Worm (Caenorhabditis elegans) whole organism, L2 larva: ENCODE data around the gene C28A5.2.

Experiments used
- C34F6.9 ChIP-seq: fragments of 150-350 bp; optimal IDR thresholded peaks from 2 replicates; lab custom pipeline; 2014; ENCODE audit warnings: missing biosample characterization, missing genetic modification characterization
- F13H6.1 ChIP-seq: sonication (generic microtip); optimal IDR thresholded peaks from 2 replicates; lab custom pipeline; 2016; ENCODE audit warnings: missing genetic modification characterization, missing compliant biosample characterization
- R02D3.7 ChIP-seq: fragments of 150-350 bp; optimal IDR thresholded peaks from 2 replicates; lab custom pipeline; 2014; ENCODE audit warnings: missing biosample characterization, missing genetic modification characterization
- ZK546.5 ChIP-seq: sonication (generic microtip); optimal IDR thresholded peaks from 2 replicates; lab custom pipeline; 2017; ENCODE audit warnings: missing biosample characterization, missing genetic modification characterization
- alr-1 ChIP-seq: fragments of 150-350 bp; optimal IDR thresholded peaks from 2 replicates; lab custom pipeline; 2014; ENCODE audit warnings: missing biosample characterization, missing genetic modification characterization
- aly-2 ChIP-seq: fragments of 150-350 bp; optimal IDR thresholded peaks from 2 replicates; lab custom pipeline; 2014; ENCODE audit warnings: missing biosample characterization, missing genetic modification characterization
- ama-1 ChIP-seq: fragments of 150-350 bp; optimal IDR thresholded peaks from 2 replicates; lab custom pipeline; 2018; ENCODE audit warnings: inconsistent platforms
- blmp-1 ChIP-seq: sonication (generic microtip); optimal IDR thresholded peaks from 2 replicates; lab custom pipeline; 2017; ENCODE audit warnings: missing genetic modification characterization, mild to moderate bottlenecking, missing compliant biosample characterization, antibody characterized with exemption, moderate library complexity; ENCODE audit not compliant: insufficient read depth
- ceh-16 ChIP-seq: fragments of 150-350 bp; optimal IDR thresholded peaks from 2 replicates; lab custom pipeline; 2014; ENCODE audit warnings: missing biosample characterization, missing genetic modification characterization
- ceh-82 ChIP-seq: fragments of 150-350 bp; optimal IDR thresholded peaks from 2 replicates; lab custom pipeline; 2014; ENCODE audit warnings: missing biosample characterization, missing genetic modification characterization
- crh-2 ChIP-seq: sonication (generic microtip); optimal IDR thresholded peaks from 2 replicates; lab custom pipeline; 2017; ENCODE audit warnings: missing biosample characterization, missing genetic modification characterization
- dmd-4 ChIP-seq: sonication (generic microtip); optimal IDR thresholded peaks from 2 replicates; lab custom pipeline; 2017; ENCODE audit warnings: missing biosample characterization, missing genetic modification characterization
- egl-27 ChIP-seq: sonication (generic microtip); optimal IDR thresholded peaks from 3 replicates; lab custom pipeline; 2017; ENCODE audit warnings: missing biosample characterization, missing genetic modification reagents, missing genetic modification characterization
- elt-3 ChIP-seq: sonication (generic microtip); optimal IDR thresholded peaks from 2 replicates; lab custom pipeline; 2017; ENCODE audit warnings: missing biosample characterization, missing genetic modification characterization
- fos-1 ChIP-seq: fragments of 150-350 bp; optimal IDR thresholded peaks from 2 replicates; lab custom pipeline; 2014; ENCODE audit warnings: missing biosample characterization, missing genetic modification characterization
- gmeb-1 ChIP-seq: fragments of 150-350 bp; optimal IDR thresholded peaks from 2 replicates; lab custom pipeline; 2014; ENCODE audit warnings: missing biosample characterization, missing genetic modification characterization
- lin-11 ChIP-seq: fragments of 150-350 bp; sonication (generic microtip); optimal IDR thresholded peaks from 2 replicates; lab custom pipeline; 2014; ENCODE audit warnings: missing biosample characterization, missing genetic modification characterization, inconsistent platforms, mixed read lengths
- lin-13 ChIP-seq: fragments of 150-350 bp; optimal IDR thresholded peaks from 2 replicates; lab custom pipeline; 2014; ENCODE audit warnings: missing biosample characterization, missing genetic modification reagents, missing genetic modification characterization
- lsy-2 ChIP-seq, 2 experiments: fragments of 150-350 bp in 1 of 2; sonication (generic microtip) in 1 of 2; optimal IDR thresholded peaks; 2 replicates each; lab custom pipeline; 2014 to 2017; ENCODE audit warnings: missing biosample characterization in 2 of 2, missing genetic modification characterization in 2 of 2
- mab-5 ChIP-seq: fragments of 150-350 bp; optimal IDR thresholded peaks from 2 replicates; lab custom pipeline; 2014; ENCODE audit warnings: missing biosample characterization, missing genetic modification characterization
- mbf-1 ChIP-seq: sonication (generic microtip); optimal IDR thresholded peaks from 2 replicates; lab custom pipeline; 2017; ENCODE audit warnings: missing biosample characterization, missing genetic modification characterization
- mdl-1 ChIP-seq, 2 experiments: fragments of 150-350 bp in 1 of 2; sonication (generic microtip) in 1 of 2; optimal IDR thresholded peaks; 2 replicates each; lab custom pipeline; 2017; ENCODE audit warnings: missing biosample characterization in 2 of 2, missing genetic modification characterization in 2 of 2
- nhr-10 ChIP-seq: sonication (generic microtip); optimal IDR thresholded peaks from 2 replicates; lab custom pipeline; 2017; ENCODE audit warnings: missing biosample characterization, missing genetic modification characterization
- nhr-12 ChIP-seq: fragments of 150-350 bp; optimal IDR thresholded peaks from 2 replicates; lab custom pipeline; 2014; ENCODE audit warnings: missing biosample characterization, missing genetic modification characterization
- nhr-21 ChIP-seq: fragments of 150-350 bp; optimal IDR thresholded peaks from 2 replicates; lab custom pipeline; 2014; ENCODE audit warnings: missing biosample characterization, missing genetic modification characterization
- nhr-23 ChIP-seq: fragments of 150-350 bp; optimal IDR thresholded peaks from 2 replicates; lab custom pipeline; 2014; ENCODE audit warnings: missing biosample characterization, missing genetic modification reagents, missing genetic modification characterization
- nhr-237 ChIP-seq: fragments of 150-350 bp; optimal IDR thresholded peaks from 2 replicates; lab custom pipeline; 2014; ENCODE audit warnings: missing biosample characterization, missing genetic modification characterization
- nhr-25 ChIP-seq: fragments of 150-350 bp; sonication (generic microtip); optimal IDR thresholded peaks from 3 replicates; lab custom pipeline; 2014; ENCODE audit warnings: missing biosample characterization, missing genetic modification characterization
- nhr-6 ChIP-seq: fragments of 150-350 bp; optimal IDR thresholded peaks from 2 replicates; lab custom pipeline; 2014; ENCODE audit warnings: missing biosample characterization, missing genetic modification characterization
- nhr-77 ChIP-seq: fragments of 150-350 bp; optimal IDR thresholded peaks from 2 replicates; lab custom pipeline; 2014; ENCODE audit warnings: missing biosample characterization, missing genetic modification characterization
- peb-1 ChIP-seq: fragments of 150-350 bp; optimal IDR thresholded peaks from 2 replicates; lab custom pipeline; 2014; ENCODE audit warnings: missing biosample characterization, missing genetic modification characterization
- sem-4 ChIP-seq: fragments of 150-350 bp; optimal IDR thresholded peaks from 2 replicates; lab custom pipeline; 2014; ENCODE audit warnings: missing biosample characterization, missing genetic modification reagents, missing genetic modification characterization
- sma-3 ChIP-seq: sonication (generic microtip); optimal IDR thresholded peaks from 2 replicates; lab custom pipeline; 2016; ENCODE audit warnings: missing genetic modification reagents, missing genetic modification characterization, missing compliant biosample characterization
- sma-9 ChIP-seq, 2 experiments: fragments of 150-350 bp in 1 of 2; sonication (generic microtip) in 1 of 2; optimal IDR thresholded peaks; 2 replicates each; lab custom pipeline; 2014 to 2016; ENCODE audit warnings: missing genetic modification characterization in 2 of 2, mild to moderate bottlenecking in 1 of 2, missing biosample characterization in 1 of 2, missing compliant biosample characterization in 1 of 2, missing genetic modification reagents in 1 of 2, moderate library complexity in 1 of 2
- snpc-4 ChIP-seq: fragments of 150-350 bp; optimal IDR thresholded peaks from 2 replicates; lab custom pipeline; 2014; ENCODE audit warnings: missing biosample characterization, missing genetic modification characterization
- unc-39 ChIP-seq: fragments of 150-350 bp; optimal IDR thresholded peaks from 2 replicates; lab custom pipeline; 2014; ENCODE audit warnings: missing biosample characterization, missing genetic modification characterization
- unc-55 ChIP-seq: fragments of 150-350 bp; sonication (generic microtip); optimal IDR thresholded peaks from 3 replicates; lab custom pipeline; 2014; ENCODE audit warnings: missing biosample characterization, missing genetic modification reagents, missing genetic modification characterization
- unc-62 ChIP-seq: fragments of 150-350 bp; optimal IDR thresholded peaks from 2 replicates; lab custom pipeline; 2014; ENCODE audit warnings: missing biosample characterization, missing genetic modification reagents, missing genetic modification characterization
- ztf-11 ChIP-seq: sonication (generic microtip); optimal IDR thresholded peaks from 2 replicates; lab custom pipeline; 2017; ENCODE audit warnings: missing biosample characterization, missing genetic modification characterization
- ztf-4 ChIP-seq: fragments of 150-350 bp; optimal IDR thresholded peaks from 2 replicates; lab custom pipeline; 2014; ENCODE audit warnings: missing biosample characterization, missing genetic modification characterization

Gene C28A5.2

ce11 chrIII:4468390-4468789, 29.0 kb upstream of the C28A5.2 start:
- TF ChIP-seq sma-9 (GFP tag; optimal IDR thresholded peaks at IDR 0.05; lab: Kevin White, UChicago) (peak; percentile 31), sma-9 (tag; optimal IDR thresholded peaks at IDR 0.05; lab: Kevin White, UChicago) (no peak), lin-13 (GFP tag; lab: Kevin White, UChicago) (no peak), mbf-1 (no peak), fos-1 (tag; lab: Kevin White, UChicago) (peak; percentile 72)

ce11 chrIII:4467277-4467676, 27.9 kb upstream of the C28A5.2 start, which contains the start of gene ndg-4:
ndg-4 (minus strand) TSS chrIII:4467377.
- TF ChIP-seq ztf-11 (tag; lab: Kevin White, UChicago) (no peak), nhr-6 (no peak), blmp-1 (tag; lab: Kevin White, UChicago) (peak; percentile 27)

ce11 chrIII:4461337-4461736, 22.0 kb upstream of the C28A5.2 start:
- TF ChIP-seq ceh-82 (tag; lab: Kevin White, UChicago) (no peak), R02D3.7 (tag; lab: Kevin White, UChicago) (no peak)

ce11 chrIII:4460242-4460641, 20.9 kb upstream of the C28A5.2 start:
- TF ChIP-seq snpc-4 (tag; lab: Kevin White, UChicago) (no peak), nhr-21 (tag; lab: Kevin White, UChicago) (no peak), ceh-16 (tag; lab: Kevin White, UChicago) (no peak), gmeb-1 (tag; lab: Kevin White, UChicago) (no peak), aly-2 (tag; lab: Kevin White, UChicago) (no peak), nhr-77 (no peak), sma-9 (GFP tag; optimal IDR thresholded peaks at IDR 0.05; lab: Kevin White, UChicago) (peak; percentile 10), sma-9 (tag; optimal IDR thresholded peaks at IDR 0.05; lab: Kevin White, UChicago) (no peak), blmp-1 (tag; lab: Kevin White, UChicago) (no peak), ceh-82 (tag; lab: Kevin White, UChicago) (no peak), lsy-2 (tag; optimal IDR thresholded peaks at IDR 0.05; lab: Kevin White, UChicago) (peak in 1 of 2 experiments; percentile 17), nhr-12 (no peak), alr-1 (tag; lab: Kevin White, UChicago) (no peak), egl-27 (no peak), sma-3 (GFP tag; lab: Kevin White, UChicago) (no peak)

- TF ChIP-seq crh-2 (tag; lab: Kevin White, UChicago): peak; percentile 39
- no peak for TF ChIP-seq ztf-4 (tag; lab: Kevin White, UChicago)
- no peak for TF ChIP-seq sem-4 (tag; lab: Kevin White, UChicago)
- TF ChIP-seq nhr-10: no peak
- no peak for TF ChIP-seq blmp-1 (tag; lab: Kevin White, UChicago)
- TF ChIP-seq lin-11: no peak
- TF ChIP-seq nhr-237 (tag; lab: Kevin White, UChicago): no peak
- TF ChIP-seq nhr-12: no peak
- no peak for TF ChIP-seq nhr-21 (tag; lab: Kevin White, UChicago)
- no peak for TF ChIP-seq elt-3 (tag; lab: Kevin White, UChicago)
- TF ChIP-seq unc-62 (GFP tag; lab: Kevin White, UChicago): no peak
- no peak for TF ChIP-seq ceh-16 (tag; lab: Kevin White, UChicago)
- TF ChIP-seq nhr-6: peak; percentile 4
- peak; percentile 42 for TF ChIP-seq F13H6.1 (tag; lab: Kevin White, UChicago)
- no peak for TF ChIP-seq mdl-1 (tag; optimal IDR thresholded peaks at IDR 0.05; lab: Kevin White, UChicago)
- TF ChIP-seq unc-39 (tag; lab: Kevin White, UChicago): no peak
- TF ChIP-seq unc-55 (GFP tag; lab: Kevin White, UChicago): no peak
- no peak for TF ChIP-seq fos-1 (tag; lab: Kevin White, UChicago)
- peak; percentile 29 to 83 for TF ChIP-seq lsy-2 (tag; optimal IDR thresholded peaks at IDR 0.05; lab: Kevin White, UChicago)
- peak; percentile 19 for TF ChIP-seq C34F6.9 (tag; lab: Kevin White, UChicago)
- no peak for TF ChIP-seq ZK546.5 (tag; lab: Kevin White, UChicago)
- TF ChIP-seq peb-1 (tag; lab: Kevin White, UChicago): no peak
- no peak for TF ChIP-seq ceh-82 (tag; lab: Kevin White, UChicago)
- TF ChIP-seq ama-1 (lab: Kevin White, UChicago): no peak
- TF ChIP-seq mab-5 (tag; lab: Kevin White, UChicago): no peak
- no peak for TF ChIP-seq nhr-23
- peak; percentile 2 for TF ChIP-seq sma-9 (GFP tag; optimal IDR thresholded peaks at IDR 0.05; lab: Kevin White, UChicago)
- TF ChIP-seq sma-9 (tag; optimal IDR thresholded peaks at IDR 0.05; lab: Kevin White, UChicago): no peak
- no peak for TF ChIP-seq aly-2 (tag; lab: Kevin White, UChicago)
- TF ChIP-seq gmeb-1 (tag; lab: Kevin White, UChicago): no peak
- no peak for TF ChIP-seq lin-13 (GFP tag; lab: Kevin White, UChicago)
- TF ChIP-seq dmd-4 (tag; lab: Kevin White, UChicago): no peak
- TF ChIP-seq nhr-77: no peak
- peak; percentile 79 for TF ChIP-seq nhr-25 (tag; lab: Kevin White, UChicago)
- no peak for TF ChIP-seq sma-3 (GFP tag; lab: Kevin White, UChicago)
Observed at ce11 chrIII:4456579-4456978, 17.2 kb upstream of the C28A5.2 start.
